Fruit fly (Drosophila melanogaster): ENCODE results near the gene spn-A.

- TF ChIP-seq pan (optimal IDR thresholded peaks at IDR 0.05) (no peak), EcR (GFP tag; optimal IDR thresholded peaks at IDR 0.05) (no peak), psq (optimal IDR thresholded peaks at IDR 0.05) (no peak)
Measured at dm6 chr3R:30061980-30062379, 6.1 kb upstream of the spn-A start.

Measured in whole organism.